Worm (Caenorhabditis elegans): ENCODE measurements around the gene Y51A2D.1.

- TF ChIP-seq ztf-29 (GFP tag; IDR thresholded peaks at IDR 0.05) (no peak), tab-1 (GFP tag; IDR thresholded peaks at IDR 0.05) (no peak), klf-2 (GFP tag; conservative IDR thresholded peaks at IDR 0.05) (no peak)
Measured at ce11 chrV:18468097-18468496, 40.6 kb upstream of the Y51A2D.1 start, which contains the start of gene ZK228.13.
